Fruit fly (Drosophila melanogaster) whole organism, adult: Measurements from ENCODE around the gene IscU.

Experiments
- CG12768 ChIP-seq: fragments of 200-800 bp; sonication (Bioruptor generic); optimal IDR thresholded peaks from 2 replicates; lab custom pipeline; 2017; ENCODE audit warnings: missing biosample characterization, missing genetic modification characterization, mild to moderate bottlenecking, moderate library complexity, missing genetic modification reagents
- CG14711 ChIP-seq: fragments of 200-800 bp; sonication (Bioruptor generic); optimal IDR thresholded peaks from 2 replicates; lab custom pipeline; 2018; ENCODE audit warnings: missing biosample characterization, mild to moderate bottlenecking, missing genetic modification characterization, moderate library complexity
- CG33017 ChIP-seq: fragments of 200-800 bp; sonication (Bioruptor generic); optimal IDR thresholded peaks from 2 replicates; lab custom pipeline; 2018; ENCODE audit warnings: missing biosample characterization, mild to moderate bottlenecking, missing genetic modification characterization, moderate library complexity
- CG7045 ChIP-seq: fragments of 200-800 bp; sonication (Bioruptor generic); optimal IDR thresholded peaks from 2 replicates; lab custom pipeline; 2017; ENCODE audit warnings: missing biosample characterization, mild to moderate bottlenecking, missing genetic modification characterization
- Crg-1 ChIP-seq: fragments of 200-800 bp; sonication (Bioruptor generic); optimal IDR thresholded peaks from 2 replicates; lab custom pipeline; 2016; ENCODE audit warnings: missing biosample characterization, missing genetic modification characterization
- Hr96 ChIP-seq: fragments of 200-800 bp; sonication (Bioruptor generic); optimal IDR thresholded peaks from 2 replicates; lab custom pipeline; 2016; ENCODE audit warnings: missing biosample characterization, missing genetic modification characterization
- Mnt ChIP-seq: fragments of 200-800 bp; sonication (Bioruptor generic); optimal IDR thresholded peaks from 2 replicates; lab custom pipeline; 2016; ENCODE audit warnings: missing biosample characterization, mild to moderate bottlenecking, missing genetic modification characterization
- cic ChIP-seq: fragments of 200-800 bp; sonication (Bioruptor generic); optimal IDR thresholded peaks from 2 replicates; lab custom pipeline; 2017; ENCODE audit warnings: missing biosample characterization, mild to moderate bottlenecking, missing genetic modification characterization, moderate library complexity
- ovo ChIP-seq: fragments of 200-800 bp; sonication (Bioruptor generic); optimal IDR thresholded peaks from 2 replicates; lab custom pipeline; 2016; ENCODE audit warnings: missing biosample characterization, missing genetic modification characterization
- pad ChIP-seq: fragments of 200-800 bp; sonication (Bioruptor generic); optimal IDR thresholded peaks from 3 replicates; lab custom pipeline; 2017; ENCODE audit warnings: missing biosample characterization, missing genetic modification characterization, mild to moderate bottlenecking, moderate library complexity, missing genetic modification reagents
- tj ChIP-seq: fragments of 200-800 bp; sonication (Bioruptor generic); optimal IDR thresholded peaks from 3 replicates; lab custom pipeline; 2017; ENCODE audit warnings: missing biosample characterization, mild to moderate bottlenecking, missing genetic modification characterization, moderate library complexity

- TF ChIP-seq Hr96 (GFP tag; lab: Kevin White, UChicago) (no peak), tj (GFP tag; lab: Kevin White, UChicago) (no peak), CG12768 (GFP tag; lab: Kevin White, UChicago) (no peak), cic (GFP tag; lab: Kevin White, UChicago) (no peak), pad (no peak), ovo (GFP tag; lab: Kevin White, UChicago) (no peak), CG14711 (tag; lab: Kevin White, UChicago) (no peak), CG33017 (no peak), Mnt (no peak), Crg-1 (no peak), CG7045 (GFP tag; lab: Kevin White, UChicago) (no peak)
Observed at dm6 chr3R:8841533-8841932, 17.6 kb upstream of the IscU start.
